Worm (Caenorhabditis elegans): ENCODE measurements around the gene lido-12.

Gene lido-12

ce11 chrII:3048989-3049388 lies 43.4 kb downstream of the lido-12 start:
- TF ChIP-seq C34F6.9 (tag; optimal IDR thresholded peaks at IDR 0.05) (no peak), lsy-2 (tag; optimal IDR thresholded peaks at IDR 0.05) (no peak), ztf-11 (tag; optimal IDR thresholded peaks at IDR 0.05) (no peak), gmeb-1 (tag; optimal IDR thresholded peaks at IDR 0.05) (no peak)

DNA sequence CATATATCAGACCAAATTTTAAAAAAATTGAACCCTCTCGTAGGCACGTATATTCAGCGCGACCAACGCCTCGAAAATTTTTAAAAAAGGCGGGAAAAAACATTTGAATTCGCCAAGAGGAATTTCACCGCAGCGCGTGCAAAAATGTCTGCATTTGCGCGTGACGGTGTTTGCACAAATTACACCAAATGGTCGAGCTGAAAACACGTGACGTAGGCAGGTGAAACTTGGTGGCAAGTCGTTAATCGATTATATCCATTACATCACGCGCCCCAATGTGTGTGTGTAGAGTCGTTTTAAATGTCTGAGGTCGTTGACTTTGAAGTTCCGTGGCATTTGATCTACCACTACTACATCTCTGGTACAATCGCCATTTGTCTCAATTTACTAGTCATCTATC lies 45.1 kb downstream of the lido-12 start, which contains the start of gene sri-31:
Gene sri-31 (plus strand): TSS at position 301 of the 400 bp plus-strand sequence.
- no peak for TF ChIP-seq ztf-11 (tag; optimal IDR thresholded peaks at IDR 0.05)
- TF ChIP-seq C34F6.9 (tag; optimal IDR thresholded peaks at IDR 0.05), result no peak
- no peak for TF ChIP-seq ztf-1 (GFP tag; conservative IDR thresholded peaks at IDR 0.05)
- TF ChIP-seq lin-13 (GFP tag; optimal IDR thresholded peaks at IDR 0.05), result no peak
- TF ChIP-seq F13H6.1 (tag; optimal IDR thresholded peaks at IDR 0.05), result no peak
- no peak for TF ChIP-seq mdl-1 (tag; optimal IDR thresholded peaks at IDR 0.05)
- TF ChIP-seq unc-55 (GFP tag; optimal IDR thresholded peaks at IDR 0.05), result no peak
- TF ChIP-seq dmd-4 (tag; optimal IDR thresholded peaks at IDR 0.05), result no peak
- no peak for TF ChIP-seq mab-5 (tag; optimal IDR thresholded peaks at IDR 0.05)
- no peak for TF ChIP-seq blmp-1 (tag; optimal IDR thresholded peaks at IDR 0.05; ENCODE audit: insufficient read depth)
- no peak for TF ChIP-seq ama-1 (optimal IDR thresholded peaks at IDR 0.05)
- TF ChIP-seq zag-1 (tag; optimal IDR thresholded peaks at IDR 0.05), result no peak

DNA sequence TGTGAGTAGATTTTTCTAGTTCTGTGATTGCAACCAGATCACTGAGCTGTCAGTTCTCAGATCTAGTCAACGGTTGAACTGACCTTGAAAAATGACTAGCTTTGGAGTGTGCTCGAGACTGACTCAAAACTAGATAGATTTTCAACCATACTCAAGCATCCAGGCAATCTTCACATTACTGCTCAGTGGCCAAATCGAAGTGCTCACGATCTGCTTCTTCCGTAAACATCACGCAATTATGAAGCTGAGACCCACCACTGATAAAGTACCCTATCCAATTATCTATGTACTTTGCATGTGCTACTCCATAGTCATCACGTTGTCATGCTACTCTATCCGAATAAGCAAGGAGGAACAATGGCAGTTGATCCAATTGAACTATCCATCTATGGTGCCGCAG lies 45.7 kb downstream of the lido-12 start:
- TF ChIP-seq elt-3 (tag; optimal IDR thresholded peaks at IDR 0.05) (no peak), dmd-4 (tag; optimal IDR thresholded peaks at IDR 0.05) (no peak), nhr-129 (tag; optimal IDR thresholded peaks at IDR 0.05) (no peak)

DNA sequence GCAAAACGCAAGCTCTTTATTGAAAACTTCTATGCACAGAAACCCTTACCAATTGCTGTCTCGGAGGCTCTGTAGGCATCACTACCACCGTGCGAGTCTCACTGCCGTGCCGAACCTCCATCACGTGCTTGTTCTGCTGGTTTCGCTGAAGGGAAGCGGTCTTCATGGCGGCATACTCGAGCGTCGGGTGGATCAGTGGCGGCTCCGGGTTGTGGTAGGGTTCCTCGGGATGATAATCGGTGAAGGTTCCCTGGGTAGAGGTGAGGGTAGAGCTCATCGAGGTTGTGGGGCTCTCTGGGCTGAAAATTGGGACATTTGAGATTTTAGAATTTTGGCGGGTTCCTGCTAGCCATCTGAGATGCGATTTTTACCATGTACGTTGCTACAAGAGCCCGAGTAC lies 47.2 kb downstream of the lido-12 start:
- TF ChIP-seq elt-3 (tag; optimal IDR thresholded peaks at IDR 0.05), result no peak
- no peak for TF ChIP-seq ceh-82 (tag; optimal IDR thresholded peaks at IDR 0.05)
- TF ChIP-seq Y55F3AM.14 (GFP tag; optimal IDR thresholded peaks at IDR 0.05), result no peak
- no peak for TF ChIP-seq ztf-1 (GFP tag; conservative IDR thresholded peaks at IDR 0.05)
- TF ChIP-seq lin-11 (tag; optimal IDR thresholded peaks at IDR 0.05), result no peak
- TF ChIP-seq dmd-4 (tag; optimal IDR thresholded peaks at IDR 0.05), result no peak
- no peak for TF ChIP-seq ztf-4 (tag; optimal IDR thresholded peaks at IDR 0.05)
- TF ChIP-seq unc-62 (GFP tag; optimal IDR thresholded peaks at IDR 0.05), result no peak
- TF ChIP-seq gmeb-1 (tag; optimal IDR thresholded peaks at IDR 0.05), result no peak
- TF ChIP-seq skn-1 (tag; optimal IDR thresholded peaks at IDR 0.05), result no peak
- TF ChIP-seq ceh-16 (tag; optimal IDR thresholded peaks at IDR 0.05), result no peak
- no peak for TF ChIP-seq nhr-25 (tag; optimal IDR thresholded peaks at IDR 0.05)
- TF ChIP-seq unc-39 (tag; optimal IDR thresholded peaks at IDR 0.05), result no peak
- no peak for TF ChIP-seq mdl-1 (tag; optimal IDR thresholded peaks at IDR 0.05)
- TF ChIP-seq nhr-129 (tag; optimal IDR thresholded peaks at IDR 0.05), result no peak
- TF ChIP-seq nhr-77 (tag; optimal IDR thresholded peaks at IDR 0.05), result no peak

- TF ChIP-seq nhr-25 (tag; optimal IDR thresholded peaks at IDR 0.05), result no peak
- no peak for TF ChIP-seq zag-1 (tag; optimal IDR thresholded peaks at IDR 0.05)
- TF ChIP-seq egl-27 (tag; optimal IDR thresholded peaks at IDR 0.05), result no peak
Observed at ce11 chrII:3053689-3054088, 48.1 kb downstream of the lido-12 start.

DNA sequence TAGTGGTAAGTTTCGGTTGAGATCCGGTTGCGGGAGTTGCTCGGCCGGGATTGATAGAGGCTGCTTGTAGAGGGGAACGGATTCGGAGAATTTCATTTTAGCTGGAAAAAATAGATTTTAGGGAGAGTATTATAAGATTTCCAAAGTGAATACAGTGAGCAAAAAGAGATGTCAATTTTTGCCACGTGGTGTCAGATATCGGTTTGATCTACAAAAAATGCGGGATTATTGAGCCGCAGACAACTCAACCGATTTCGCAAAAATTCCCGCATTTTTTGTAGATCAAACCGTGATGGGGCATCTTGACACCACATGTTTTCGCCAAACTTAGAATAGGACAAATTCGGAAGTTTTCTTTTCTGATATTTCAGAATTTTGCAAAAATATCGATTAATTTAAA lies 48.6 kb downstream of the lido-12 start, which contains the start of gene lido-13:
Gene lido-13 (minus strand): TSS at position 101 of the 400 bp plus-strand sequence.
- TF ChIP-seq nhr-25 (tag; optimal IDR thresholded peaks at IDR 0.05), result no peak
- TF ChIP-seq mab-5 (tag; optimal IDR thresholded peaks at IDR 0.05), result no peak
- TF ChIP-seq ztf-11 (tag; optimal IDR thresholded peaks at IDR 0.05), result no peak

DNA sequence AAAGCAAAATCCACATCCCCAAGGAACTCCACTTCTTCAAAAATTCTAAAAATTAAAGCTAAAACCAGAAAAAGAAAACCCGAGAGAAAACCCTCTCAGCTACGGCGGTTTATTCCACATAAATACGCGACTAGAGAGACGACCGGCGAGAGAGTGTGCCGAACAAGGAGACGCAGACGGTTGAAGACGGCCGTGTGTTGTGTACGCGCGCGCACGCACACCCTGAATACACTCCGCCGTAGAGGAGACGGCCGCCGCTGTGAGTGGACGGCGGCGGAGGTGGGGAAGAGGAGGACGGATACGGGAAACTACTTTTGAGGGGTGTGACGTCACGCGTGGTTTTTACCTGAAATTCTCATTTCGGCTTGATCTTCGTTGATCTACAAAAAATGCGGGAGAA lies 49.0 kb downstream of the lido-12 start:
- TF ChIP-seq F13H6.1 (tag; optimal IDR thresholded peaks at IDR 0.05), result peak; percentile 19
- TF ChIP-seq nhr-6 (tag; optimal IDR thresholded peaks at IDR 0.05), result no peak
- peak; percentile 36 for TF ChIP-seq unc-55 (GFP tag; optimal IDR thresholded peaks at IDR 0.05)
- TF ChIP-seq dmd-4 (tag; optimal IDR thresholded peaks at IDR 0.05), result no peak

- TF ChIP-seq unc-39 (tag; optimal IDR thresholded peaks at IDR 0.05) (no peak), elt-3 (tag; optimal IDR thresholded peaks at IDR 0.05) (no peak), sma-3 (GFP tag; optimal IDR thresholded peaks at IDR 0.05) (no peak), sma-9 (GFP tag; optimal IDR thresholded peaks at IDR 0.05) (no peak), sma-9 (tag; optimal IDR thresholded peaks at IDR 0.05) (no peak), lin-11 (tag; optimal IDR thresholded peaks at IDR 0.05) (no peak), C34F6.9 (tag; optimal IDR thresholded peaks at IDR 0.05) (peak; percentile 35), peb-1 (tag; optimal IDR thresholded peaks at IDR 0.05) (no peak), ztf-11 (tag; optimal IDR thresholded peaks at IDR 0.05) (no peak), nhr-10 (tag; optimal IDR thresholded peaks at IDR 0.05) (no peak), skn-1 (tag; optimal IDR thresholded peaks at IDR 0.05) (no peak), nhr-23 (tag; optimal IDR thresholded peaks at IDR 0.05) (no peak), snpc-4 (tag; optimal IDR thresholded peaks at IDR 0.05) (no peak), nhr-11 (tag; optimal IDR thresholded peaks at IDR 0.05) (no peak), fos-1 (tag; optimal IDR thresholded peaks at IDR 0.05) (no peak), crh-2 (tag; optimal IDR thresholded peaks at IDR 0.05) (peak; percentile 17), unc-55 (GFP tag; optimal IDR thresholded peaks at IDR 0.05) (peak; percentile 25), zag-1 (tag; optimal IDR thresholded peaks at IDR 0.05) (no peak), Y55F3AM.14 (GFP tag; optimal IDR thresholded peaks at IDR 0.05) (no peak), nhr-129 (tag; optimal IDR thresholded peaks at IDR 0.05) (peak; percentile 26)
Observed at ce11 chrII:3055531-3055930, 49.9 kb downstream of the lido-12 start.

All from whole organism, L2 larva.